Worm (Caenorhabditis elegans) whole organism, early embryonic: ENCODE results near the gene C30F2.4.

ENCODE experiments used
- ama-1 ChIP-seq: fragments of 150-350 bp; optimal IDR thresholded peaks from 2 replicates; lab custom pipeline; 2014
- scrt-1 ChIP-seq: fragments of 200-800 bp; sonication (Bioruptor generic); IDR thresholded peaks from 2 replicates; pipeline ENCODE4 v1.3.6; 2022; ENCODE audit warnings: missing genetic modification characterization, missing compliant biosample characterization

DNA sequence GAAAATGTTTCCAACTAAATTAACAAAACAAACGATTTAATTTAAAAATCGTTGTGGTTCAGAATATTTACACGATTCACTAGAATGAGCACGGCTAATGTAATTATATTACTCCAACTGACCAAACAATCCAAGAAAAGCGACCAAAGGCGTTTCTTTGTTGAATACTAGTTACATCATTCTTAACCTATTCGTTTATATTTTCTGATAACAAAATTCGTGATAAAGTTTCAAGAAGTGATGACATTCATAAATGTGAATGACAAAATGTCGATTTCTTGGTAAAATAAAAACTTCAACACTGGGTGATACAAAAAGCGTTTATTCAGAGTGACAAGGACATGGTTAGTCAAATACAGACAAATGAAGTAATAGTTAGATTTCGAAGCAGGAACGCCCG is at the start of gene C30F2.4:
- TF ChIP-seq scrt-1 (GFP tag; lab: Robert Waterston, UW) (no peak), ama-1 (no peak)
